Fruit fly (Drosophila melanogaster) whole organism, embryonic: ENCODE measurements around the gene CG31633.

Experiments used
- Asciz ChIP-seq: fragments of 200-800 bp; sonication (Bioruptor generic); optimal IDR thresholded peaks from 2 replicates; lab custom pipeline; 2017; ENCODE audit warnings: missing biosample characterization, mild to moderate bottlenecking, missing genetic modification characterization, missing genetic modification reagents
- Bteb2 ChIP-seq: fragments of 200-800 bp; sonication (Bioruptor generic); optimal IDR thresholded peaks from 2 replicates; lab custom pipeline; 2016; ENCODE audit warnings: missing biosample characterization, missing genetic modification characterization
- CG10979 ChIP-seq: fragments of 200-800 bp; sonication (Bioruptor generic); optimal IDR thresholded peaks from 2 replicates; lab custom pipeline; 2018; ENCODE audit warnings: missing biosample characterization, mild to moderate bottlenecking, missing genetic modification characterization, moderate library complexity
- CG11085 ChIP-seq: fragments of 200-800 bp; sonication (Bioruptor generic); IDR thresholded peaks from 2 replicates; pipeline ENCODE4 v1.3.6; 2022; ENCODE audit warnings: missing biosample characterization, missing genetic modification characterization
- CG11504 ChIP-seq: fragments of 200-800 bp; sonication (Bioruptor generic); optimal IDR thresholded peaks from 3 replicates; lab custom pipeline; 2019; ENCODE audit warnings: missing biosample characterization, mild to moderate bottlenecking, missing genetic modification characterization, moderate library complexity
- CG11695 ChIP-seq: fragments of 200-800 bp; sonication (Bioruptor generic); IDR thresholded peaks from 3 replicates; pipeline ENCODE4 v1.3.6; 2022; ENCODE audit warnings: missing biosample characterization, missing genetic modification characterization
- CG12219 ChIP-seq: fragments of 200-800 bp; sonication (Bioruptor generic); optimal IDR thresholded peaks from 3 replicates; lab custom pipeline; 2018; ENCODE audit warnings: missing biosample characterization, mild to moderate bottlenecking, missing genetic modification characterization
- CG15011 ChIP-seq: fragments of 200-800 bp; sonication (Bioruptor generic); optimal IDR thresholded peaks from 3 replicates; lab custom pipeline; 2018; ENCODE audit warnings: missing biosample characterization, mild to moderate bottlenecking, missing genetic modification characterization
- CG15514 ChIP-seq: fragments of 200-800 bp; sonication (Bioruptor generic); optimal IDR thresholded peaks from 3 replicates; lab custom pipeline; 2017; ENCODE audit warnings: missing biosample characterization, missing genetic modification characterization, mild to moderate bottlenecking, moderate library complexity, missing genetic modification reagents
- CG15696 ChIP-seq: fragments of 200-800 bp; sonication (Bioruptor generic); optimal IDR thresholded peaks from 2 replicates; lab custom pipeline; 2019; ENCODE audit warnings: missing biosample characterization, mild to moderate bottlenecking, missing genetic modification characterization, moderate library complexity
- CG1602 ChIP-seq: fragments of 200-800 bp; sonication (Bioruptor generic); optimal IDR thresholded peaks from 3 replicates; lab custom pipeline; 2016; ENCODE audit warnings: missing biosample characterization, missing genetic modification characterization
- CG1647 ChIP-seq: fragments of 200-800 bp; sonication (Bioruptor generic); optimal IDR thresholded peaks from 3 replicates; lab custom pipeline; 2016; ENCODE audit warnings: missing biosample characterization, missing genetic modification characterization
- CG16863 ChIP-seq: fragments of 200-800 bp; sonication (Bioruptor generic); optimal IDR thresholded peaks from 3 replicates; lab custom pipeline; 2016; ENCODE audit warnings: missing biosample characterization, missing genetic modification characterization
- CG17328 ChIP-seq: fragments of 200-800 bp; sonication (Bioruptor generic); IDR thresholded peaks from 2 replicates; pipeline ENCODE4 v1.3.6; 2022; ENCODE audit warnings: missing biosample characterization, missing genetic modification characterization
- CG17912 ChIP-seq: fragments of 200-800 bp; sonication (Bioruptor generic); optimal IDR thresholded peaks from 2 replicates; lab custom pipeline; 2018; ENCODE audit warnings: missing biosample characterization, mild to moderate bottlenecking, missing genetic modification characterization
- CG18262 ChIP-seq: fragments of 200-800 bp; optimal IDR thresholded peaks from 3 replicates; lab custom pipeline; 2019; ENCODE audit warnings: missing biosample characterization, mild to moderate bottlenecking, missing genetic modification characterization, moderate library complexity
- CG1832 ChIP-seq: fragments of 200-800 bp; sonication (Bioruptor generic); optimal IDR thresholded peaks from 2 replicates; lab custom pipeline; 2017; ENCODE audit warnings: missing biosample characterization, mild to moderate bottlenecking, missing genetic modification characterization, inconsistent platforms
- CG4328 ChIP-seq: fragments of 200-800 bp; sonication (Bioruptor generic); optimal IDR thresholded peaks from 3 replicates; lab custom pipeline; 2017; ENCODE audit warnings: missing biosample characterization, missing genetic modification reagents, missing genetic modification characterization
- CG7357 ChIP-seq: fragments of 200-800 bp; sonication (Bioruptor generic); IDR thresholded peaks from 3 replicates; pipeline ENCODE4 v1.3.6; 2022; ENCODE audit warnings: missing biosample characterization, missing genetic modification characterization
- CG8765 ChIP-seq: fragments of 200-800 bp; sonication (Bioruptor generic); IDR thresholded peaks from 2 replicates; pipeline ENCODE4 v1.3.6; 2022; ENCODE audit warnings: missing biosample characterization, missing genetic modification characterization
- Gug ChIP-seq: fragments of 200-800 bp; sonication (Bioruptor generic); IDR thresholded peaks from 4 replicates; pipeline ENCODE4 v1.3.6; 2022; ENCODE audit warnings: missing biosample characterization, missing genetic modification characterization
- Hr51 ChIP-seq, 2 experiments: fragments of 200-800 bp; sonication (Bioruptor generic); optimal IDR thresholded peaks; 2 replicates in 1 of 2; 3 replicates in 1 of 2; lab custom pipeline; 2016 to 2018; ENCODE audit warnings: missing biosample characterization in 2 of 2, missing genetic modification characterization in 2 of 2, mild to moderate bottlenecking in 1 of 2, moderate library complexity in 1 of 2
- Meics ChIP-seq: fragments of 200-800 bp; sonication (Bioruptor generic); optimal IDR thresholded peaks from 2 replicates; lab custom pipeline; 2017; ENCODE audit warnings: missing biosample characterization, mild to moderate bottlenecking, missing genetic modification characterization
- Neu2 ChIP-seq: fragments of 200-800 bp; sonication (Bioruptor generic); optimal IDR thresholded peaks from 3 replicates; lab custom pipeline; 2016; ENCODE audit warnings: missing biosample characterization, missing genetic modification characterization, borderline replicate concordance
- Optix ChIP-seq: fragments of 200-800 bp; sonication (Bioruptor generic); IDR thresholded peaks from 3 replicates; pipeline ENCODE4 v1.3.6; 2022; ENCODE audit warnings: missing biosample characterization, missing genetic modification characterization
- Ptx1 ChIP-seq: fragments of 200-800 bp; sonication (Bioruptor generic); IDR thresholded peaks from 2 replicates; pipeline ENCODE4 v1.3.6; 2022; ENCODE audit warnings: missing biosample characterization, missing genetic modification characterization
- Rfx ChIP-seq: fragments of 200-800 bp; sonication (Bioruptor generic); IDR thresholded peaks from 2 replicates; pipeline ENCODE4 v1.3.6; 2022; ENCODE audit warnings: missing biosample characterization, missing genetic modification characterization
- TFAM ChIP-seq: fragments of 200-800 bp; sonication (Bioruptor generic); optimal IDR thresholded peaks from 2 replicates; lab custom pipeline; 2017; ENCODE audit warnings: missing biosample characterization, missing genetic modification characterization, inconsistent platforms
- Usf ChIP-seq: fragments of 200-800 bp; sonication (Bioruptor generic); optimal IDR thresholded peaks from 2 replicates; lab custom pipeline; 2017; ENCODE audit warnings: missing genotype, missing biosample characterization, missing genetic modification characterization
- ara ChIP-seq: fragments of 200-800 bp; sonication (Bioruptor generic); IDR thresholded peaks from 2 replicates; pipeline ENCODE4 v1.3.6; 2022; ENCODE audit warnings: missing biosample characterization, missing genetic modification characterization
- cg ChIP-seq: fragments of 200-800 bp; sonication (Bioruptor generic); optimal IDR thresholded peaks from 3 replicates; lab custom pipeline; 2019; ENCODE audit warnings: missing biosample characterization, mild to moderate bottlenecking, missing genetic modification characterization, moderate library complexity
- chm ChIP-seq: fragments of 200-800 bp; sonication (Bioruptor generic); IDR thresholded peaks from 2 replicates; pipeline ENCODE4 v1.3.6; 2022; ENCODE audit warnings: missing biosample characterization, missing genetic modification characterization
- ewg ChIP-seq: fragments of 200-800 bp; sonication (Bioruptor generic); optimal IDR thresholded peaks from 3 replicates; lab custom pipeline; 2017; ENCODE audit warnings: mild to moderate bottlenecking, missing biosample characterization, missing genetic modification reagents, missing genetic modification characterization
- grn ChIP-seq: fragments of 200-800 bp; sonication (Bioruptor generic); optimal IDR thresholded peaks from 3 replicates; lab custom pipeline; 2017; ENCODE audit warnings: missing biosample characterization, missing genetic modification characterization
- gt ChIP-seq: fragments of 200-800 bp; sonication (Bioruptor generic); IDR thresholded peaks from 2 replicates; pipeline ENCODE4 v1.3.6; 2022; ENCODE audit warnings: missing biosample characterization, missing genetic modification characterization
- hth ChIP-seq: fragments of >200 bp; optimal IDR thresholded peaks from 2 replicates; lab custom pipeline; 2017; ENCODE audit warnings: inconsistent platforms
- klu ChIP-seq: fragments of 200-800 bp; sonication (Bioruptor generic); IDR thresholded peaks from 2 replicates; pipeline ENCODE4 v1.3.6; 2022; ENCODE audit warnings: missing biosample characterization, missing genetic modification characterization
- lmd ChIP-seq: fragments of 200-800 bp; sonication (Bioruptor generic); IDR thresholded peaks from 2 replicates; pipeline ENCODE4 v1.3.6; 2022; ENCODE audit warnings: missing biosample characterization, missing genetic modification characterization
- luna ChIP-seq: fragments of 200-800 bp; sonication (Bioruptor generic); optimal IDR thresholded peaks from 2 replicates; lab custom pipeline; 2016; ENCODE audit warnings: missing biosample characterization, missing genetic modification characterization
- maf-S ChIP-seq: fragments of 200-800 bp; sonication (Bioruptor generic); optimal IDR thresholded peaks from 2 replicates; lab custom pipeline; 2016; ENCODE audit warnings: missing biosample characterization, missing genetic modification characterization
- mam ChIP-seq: fragments of 200-800 bp; sonication (Bioruptor generic); optimal IDR thresholded peaks from 3 replicates; lab custom pipeline; 2016; ENCODE audit warnings: missing biosample characterization, missing genetic modification characterization
- nau ChIP-seq: fragments of 200-800 bp; sonication (Bioruptor generic); optimal IDR thresholded peaks from 3 replicates; lab custom pipeline; 2017; ENCODE audit warnings: missing biosample characterization, mild to moderate bottlenecking, missing genetic modification characterization, missing genetic modification reagents
- odd ChIP-seq: fragments of 200-800 bp; sonication (Bioruptor generic); optimal IDR thresholded peaks from 2 replicates; lab custom pipeline; 2017; ENCODE audit warnings: missing biosample characterization, mild to moderate bottlenecking, missing genetic modification characterization
- pfk ChIP-seq: fragments of 200-800 bp; sonication (Bioruptor generic); optimal IDR thresholded peaks from 2 replicates; lab custom pipeline; 2018; ENCODE audit warnings: missing biosample characterization, mild to moderate bottlenecking, missing genetic modification characterization, moderate library complexity
- pros ChIP-seq: fragments of 200-800 bp; sonication (Bioruptor generic); optimal IDR thresholded peaks from 3 replicates; lab custom pipeline; 2019; ENCODE audit warnings: missing biosample characterization, mild to moderate bottlenecking, missing genetic modification characterization, moderate library complexity
- salm ChIP-seq: fragments of 200-800 bp; sonication (Bioruptor generic); optimal IDR thresholded peaks from 2 replicates; lab custom pipeline; 2018; ENCODE audit warnings: missing biosample characterization, mild to moderate bottlenecking, missing genetic modification characterization
- shn ChIP-seq: fragments of 200-800 bp; sonication (Bioruptor generic); optimal IDR thresholded peaks from 3 replicates; lab custom pipeline; 2016; ENCODE audit warnings: missing biosample characterization, missing genetic modification characterization
- sug ChIP-seq: fragments of 200-800 bp; optimal IDR thresholded peaks from 2 replicates; lab custom pipeline; 2019; ENCODE audit warnings: missing biosample characterization, mild to moderate bottlenecking, missing genetic modification characterization, moderate library complexity
- tap ChIP-seq: fragments of 200-800 bp; optimal IDR thresholded peaks from 3 replicates; lab custom pipeline; 2019; ENCODE audit warnings: missing biosample characterization, mild to moderate bottlenecking, missing genetic modification characterization, moderate library complexity
- tna ChIP-seq: fragments of 200-800 bp; sonication (Bioruptor generic); IDR thresholded peaks from 2 replicates; pipeline ENCODE4 v1.3.6; 2022; ENCODE audit warnings: missing biosample characterization, missing genetic modification characterization; ENCODE audit not compliant: partially characterized antibody
- twi ChIP-seq: fragments of 200-800 bp; optimal IDR thresholded peaks from 2 replicates; lab custom pipeline; 2019; ENCODE audit warnings: missing biosample characterization, mild to moderate bottlenecking, missing genetic modification characterization, moderate library complexity

Gene CG31633

dm6 chr2L:6611374-6612005 lies 44.6 kb downstream of the CG31633 start (continued):
- TF ChIP-seq nau (peak; percentile 10), odd (no peak), Optix (GFP tag; lab: Robert Waterston, UW) (no peak), Usf (no peak), grn (GFP tag; lab: Kevin White, UChicago) (no peak), CG15011 (GFP tag; lab: Kevin White, UChicago) (no peak), CG11504 (tag; lab: Kevin White, UChicago) (peak; percentile 47), CG8765 (GFP tag; lab: Robert Waterston, UW) (0 out of 2 replicates have a peak, but pooled peaks have one; percentile 18), CG18262 (tag; lab: Kevin White, UChicago) (peak; percentile 26), gt (GFP tag; lab: Robert Waterston, UW) (no peak), tna (GFP tag; lab: Robert Waterston, UW) (no peak), chm (GFP tag; lab: Robert Waterston, UW) (no peak), Ptx1 (0 out of 2 replicates have a peak, but pooled peaks have one; percentile 18), cg (peak; percentile 58), maf-S (GFP tag; lab: Kevin White, UChicago) (no peak), CG15696 (tag; lab: Kevin White, UChicago) (no peak), CG1647 (GFP tag; lab: Kevin White, UChicago) (no peak), CG12219 (GFP tag; lab: Kevin White, UChicago) (no peak), Gug (GFP tag; lab: Robert Waterston, UW) (no peak), Hr51 (GFP tag; optimal IDR thresholded peaks at IDR 0.05; lab: Kevin White, UChicago) (peak in 1 of 2 experiments; percentile 28), Neu2 (GFP tag; lab: Kevin White, UChicago) (no peak), CG7357 (GFP tag; lab: Robert Waterston, UW) (no peak), CG11695 (peak; percentile 55; the same call in 2 of the 3 replicates), luna (GFP tag; lab: Kevin White, UChicago) (no peak), CG16863 (no peak), CG1602 (no peak), lmd (GFP tag; lab: Robert Waterston, UW) (0 out of 2 replicates have a peak, but pooled peaks have one; percentile 13), salm (tag; lab: Kevin White, UChicago) (no peak), pros (GFP tag; lab: Kevin White, UChicago) (peak; percentile 88), CG11085 (GFP tag; lab: Robert Waterston, UW) (no peak), CG1832 (GFP tag; lab: Kevin White, UChicago) (no peak), CG17328 (GFP tag; lab: Robert Waterston, UW) (no peak), shn (GFP tag; lab: Kevin White, UChicago) (no peak), tap (peak; percentile 24), TFAM (no peak), Bteb2 (GFP tag; lab: Kevin White, UChicago) (no peak), twi (tag; lab: Kevin White, UChicago) (no peak), CG17912 (no peak), hth (lab: Kevin White, UChicago) (no peak), CG4328 (GFP tag; lab: Kevin White, UChicago) (no peak), Meics (GFP tag; lab: Kevin White, UChicago) (no peak), Rfx (GFP tag; lab: Robert Waterston, UW) (no peak), ewg (no peak), mam (GFP tag; lab: Kevin White, UChicago) (no peak), ara (GFP tag; lab: Robert Waterston, UW) (no peak), CG10979 (tag; lab: Kevin White, UChicago) (no peak), klu (GFP tag; lab: Robert Waterston, UW) (no peak), Asciz (no peak), sug (tag; lab: Kevin White, UChicago) (no peak), CG15514 (no peak), pfk (GFP tag; lab: Kevin White, UChicago) (no peak)
